Worm (Caenorhabditis elegans) whole organism, midembryonic: ENCODE data around the gene ten-1.
A peak's percentile ranks its signal among the peaks of the same experiment; 100 is the strongest.

Experiments
- T22C8.4 ChIP-seq: fragments of 200-800 bp; sonication (Bioruptor generic); IDR thresholded peaks from 2 replicates; pipeline ENCODE4 v1.3.6; 2022; ENCODE audit warnings: missing genetic modification characterization, missing compliant biosample characterization
- cog-1 ChIP-seq: sonication (generic microtip); optimal IDR thresholded peaks from 2 replicates; lab custom pipeline; 2016; ENCODE audit warnings: missing genetic modification characterization, missing compliant biosample characterization
- flt-1 ChIP-seq: fragments of 200-800 bp; sonication (Bioruptor generic); IDR thresholded peaks from 2 replicates; pipeline ENCODE4 v1.3.6; 2022; ENCODE audit warnings: missing genetic modification characterization, missing compliant biosample characterization
- klf-2 ChIP-seq: fragments of 200-800 bp; sonication (Bioruptor generic); conservative IDR thresholded peaks from 2 replicates; pipeline ENCODE4 v1.3.6; 2022; ENCODE audit warnings: missing genetic modification reagents, missing genetic modification characterization, missing compliant biosample characterization
- med-1 ChIP-seq: sonication (generic microtip); optimal IDR thresholded peaks from 2 replicates; lab custom pipeline; 2017; ENCODE audit warnings: missing genetic modification characterization, mild to moderate bottlenecking, missing compliant biosample characterization, antibody characterized with exemption, missing genetic modification reagents; ENCODE audit not compliant: insufficient read depth
- ref-1 ChIP-seq: fragments of 200-800 bp; sonication (Bioruptor generic); conservative IDR thresholded peaks from 2 replicates; pipeline ENCODE4 v1.3.6; 2022; ENCODE audit warnings: missing genetic modification reagents, missing genetic modification characterization, missing compliant biosample characterization
- tab-1 ChIP-seq: fragments of 200-800 bp; sonication (Bioruptor generic); IDR thresholded peaks from 2 replicates; pipeline ENCODE4 v1.3.6; 2022; ENCODE audit warnings: missing genetic modification characterization, missing compliant biosample characterization
- ztf-23 ChIP-seq: fragments of 200-800 bp; sonication (Bioruptor generic); IDR thresholded peaks from 2 replicates; pipeline ENCODE4 v1.3.6; 2022; ENCODE audit warnings: missing genetic modification reagents, missing genetic modification characterization, missing compliant biosample characterization
- ztf-29 ChIP-seq: fragments of 200-800 bp; sonication (Bioruptor generic); IDR thresholded peaks from 2 replicates; pipeline ENCODE4 v1.3.6; 2022; ENCODE audit warnings: missing genetic modification reagents, missing genetic modification characterization, missing compliant biosample characterization

The ten-1 gene

ce11 chrIII:6819322-6819901 lies 1.3 kb upstream of the ten-1 start, which contains the start of gene F28F5.6:
Gene F28F5.6 (minus strand): TSS chrIII:6819372.
- TF ChIP-seq ztf-23 (GFP tag; lab: Robert Waterston, UW) (no peak), T22C8.4 (no peak), cog-1 (tag; lab: Kevin White, UChicago) (no peak), ztf-29 (GFP tag; lab: Robert Waterston, UW) (no peak), flt-1 (GFP tag; lab: Robert Waterston, UW) (no peak), med-1 (GFP tag; lab: Kevin White, UChicago) (no peak), ref-1 (GFP tag; lab: Robert Waterston, UW) (no peak), klf-2 (GFP tag; lab: Robert Waterston, UW) (no peak), tab-1 (GFP tag; lab: Robert Waterston, UW) (no peak)

ce11 chrIII:6822790-6823189 lies 2.1 kb downstream of the ten-1 start:
- TF ChIP-seq flt-1 (GFP tag; lab: Robert Waterston, UW) = no peak

DNA sequence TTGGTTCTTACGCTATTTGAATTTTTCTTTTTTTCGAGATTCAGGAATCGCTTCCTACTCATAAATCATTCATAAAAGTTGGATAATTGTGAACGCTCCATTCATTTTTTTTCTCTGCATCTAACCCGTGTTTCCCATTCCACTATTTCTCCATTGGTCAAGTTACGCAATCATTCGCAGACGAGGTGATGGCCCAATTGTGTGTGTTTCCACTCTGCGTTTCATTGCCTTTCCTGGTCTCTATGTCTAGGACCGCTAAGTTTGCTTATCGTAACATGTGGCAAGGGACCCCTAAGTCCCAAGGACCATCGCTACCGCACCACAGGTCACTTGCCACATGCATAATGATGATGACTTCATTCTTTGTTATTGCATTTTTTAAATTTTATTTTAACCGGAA lies 5.4 kb downstream of the ten-1 start:
- TF ChIP-seq ztf-23 (GFP tag; lab: Robert Waterston, UW) = no peak
- TF ChIP-seq flt-1 (GFP tag; lab: Robert Waterston, UW) = 0 out of 2 replicates have a peak, but pooled peaks have one; percentile 47
- no peak for TF ChIP-seq tab-1 (GFP tag; lab: Robert Waterston, UW)
- no peak for TF ChIP-seq med-1 (GFP tag; lab: Kevin White, UChicago)

DNA sequence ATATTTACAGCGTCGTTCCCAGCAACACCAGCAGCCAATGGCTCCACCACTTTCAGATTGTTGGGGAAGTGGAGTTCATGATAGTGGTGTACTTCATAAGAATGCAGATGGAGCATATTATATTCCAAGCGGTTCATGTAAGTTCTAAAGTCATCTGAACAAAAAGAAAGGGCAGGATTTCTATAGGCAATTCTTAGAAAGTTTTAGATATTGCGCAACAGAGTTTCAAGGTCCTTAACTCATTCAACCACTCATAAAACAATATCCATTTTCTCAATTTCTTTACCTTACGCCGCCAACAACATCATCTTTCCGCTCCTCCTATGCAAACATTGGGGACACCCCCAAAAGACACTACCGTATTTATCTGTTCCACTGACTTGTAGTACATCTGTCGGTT lies 10.6 kb downstream of the ten-1 start:
- TF ChIP-seq ref-1 (GFP tag; lab: Robert Waterston, UW) (no peak), flt-1 (GFP tag; lab: Robert Waterston, UW) (no peak), ztf-23 (GFP tag; lab: Robert Waterston, UW) (no peak), med-1 (GFP tag; lab: Kevin White, UChicago) (no peak), tab-1 (GFP tag; lab: Robert Waterston, UW) (no peak), cog-1 (tag; lab: Kevin White, UChicago) (no peak), T22C8.4 (no peak), klf-2 (GFP tag; lab: Robert Waterston, UW) (no peak), ztf-29 (GFP tag; lab: Robert Waterston, UW) (no peak)

ce11 chrIII:6837320-6837719 lies 16.6 kb downstream of the ten-1 start:
- TF ChIP-seq med-1 (GFP tag; lab: Kevin White, UChicago) = no peak
- no peak for TF ChIP-seq ztf-29 (GFP tag; lab: Robert Waterston, UW)
- TF ChIP-seq cog-1 (tag; lab: Kevin White, UChicago) = no peak
- no peak for TF ChIP-seq T22C8.4
- TF ChIP-seq ztf-23 (GFP tag; lab: Robert Waterston, UW) = no peak
- TF ChIP-seq tab-1 (GFP tag; lab: Robert Waterston, UW) = no peak
- no peak for TF ChIP-seq klf-2 (GFP tag; lab: Robert Waterston, UW)
- TF ChIP-seq flt-1 (GFP tag; lab: Robert Waterston, UW) = no peak
- TF ChIP-seq ref-1 (GFP tag; lab: Robert Waterston, UW) = no peak

DNA sequence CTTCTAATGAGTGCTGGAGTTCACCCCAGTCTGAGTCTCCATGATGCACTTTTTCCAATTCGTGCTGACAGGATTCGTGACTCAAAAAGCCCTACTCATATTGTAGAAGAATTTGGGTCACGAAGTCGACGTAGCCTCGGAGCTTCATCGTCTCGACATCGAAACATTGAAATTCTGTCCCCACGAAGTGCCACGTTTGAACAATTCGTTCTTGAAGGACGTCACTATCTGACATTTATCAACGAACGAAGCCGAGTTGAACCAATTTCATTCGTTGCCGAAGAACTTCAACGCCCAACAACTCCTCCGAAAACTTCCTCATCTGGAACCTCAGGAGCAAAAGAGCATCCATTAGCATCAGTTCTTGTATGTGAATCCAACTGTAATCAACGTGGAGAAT lies 18.4 kb downstream of the ten-1 start:
- no peak for TF ChIP-seq klf-2 (GFP tag; lab: Robert Waterston, UW)
- TF ChIP-seq tab-1 (GFP tag; lab: Robert Waterston, UW) = no peak
- no peak for TF ChIP-seq cog-1 (tag; lab: Kevin White, UChicago)
- no peak for TF ChIP-seq ref-1 (GFP tag; lab: Robert Waterston, UW)
- TF ChIP-seq flt-1 (GFP tag; lab: Robert Waterston, UW) = no peak
- TF ChIP-seq T22C8.4 = no peak
- TF ChIP-seq med-1 (GFP tag; lab: Kevin White, UChicago) = no peak
- no peak for TF ChIP-seq ztf-23 (GFP tag; lab: Robert Waterston, UW)
- no peak for TF ChIP-seq ztf-29 (GFP tag; lab: Robert Waterston, UW)

DNA sequence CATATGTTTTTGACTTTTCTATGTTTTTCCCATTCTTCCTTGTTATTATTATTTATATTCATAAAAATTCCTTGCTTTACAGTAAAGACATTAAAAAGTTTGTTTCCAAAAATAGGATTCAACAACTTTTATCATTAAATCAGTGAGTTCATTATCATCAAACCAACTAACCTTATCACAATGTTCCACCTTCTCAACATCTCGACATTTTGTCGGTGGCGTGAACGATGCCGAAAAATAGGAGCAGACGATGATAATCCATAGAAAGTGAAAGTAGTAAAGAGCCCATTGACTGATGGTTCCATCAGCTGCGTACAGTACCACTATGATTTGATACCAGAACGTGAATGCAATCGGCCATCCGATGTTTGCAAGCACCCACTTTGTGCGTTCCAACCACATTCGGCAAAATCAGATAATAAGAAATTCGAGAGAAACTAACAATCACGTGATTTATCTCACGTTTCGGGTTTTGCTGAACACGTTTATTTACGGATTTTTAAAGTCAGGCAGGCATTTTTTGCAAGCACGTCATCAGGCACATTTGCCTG lies 28.0 kb downstream of the ten-1 start, which contains the start of gene dhhc-5:
dhhc-5 (minus strand) TSS at position 406 of the 551 bp plus-strand sequence.
- TF ChIP-seq med-1 (GFP tag; lab: Kevin White, UChicago) (no peak), T22C8.4 (no peak), klf-2 (GFP tag; lab: Robert Waterston, UW) (no peak), flt-1 (GFP tag; lab: Robert Waterston, UW) (no peak), ztf-23 (GFP tag; lab: Robert Waterston, UW) (no peak), ref-1 (GFP tag; lab: Robert Waterston, UW) (no peak), ztf-29 (GFP tag; lab: Robert Waterston, UW) (no peak), tab-1 (GFP tag; lab: Robert Waterston, UW) (no peak), cog-1 (tag; lab: Kevin White, UChicago) (no peak)

- TF ChIP-seq ztf-29 (GFP tag; lab: Robert Waterston, UW) (no peak), ref-1 (GFP tag; lab: Robert Waterston, UW) (no peak), tab-1 (GFP tag; lab: Robert Waterston, UW) (no peak), klf-2 (GFP tag; lab: Robert Waterston, UW) (no peak), cog-1 (tag; lab: Kevin White, UChicago) (no peak), ztf-23 (GFP tag; lab: Robert Waterston, UW) (no peak)
These were observed 29.5 kb downstream of the ten-1 start, which contains the start of gene srv-1 for ce11 chrIII:6850255-6850654. Gene srv-1 (plus strand): TSS chrIII:6850385.

DNA sequence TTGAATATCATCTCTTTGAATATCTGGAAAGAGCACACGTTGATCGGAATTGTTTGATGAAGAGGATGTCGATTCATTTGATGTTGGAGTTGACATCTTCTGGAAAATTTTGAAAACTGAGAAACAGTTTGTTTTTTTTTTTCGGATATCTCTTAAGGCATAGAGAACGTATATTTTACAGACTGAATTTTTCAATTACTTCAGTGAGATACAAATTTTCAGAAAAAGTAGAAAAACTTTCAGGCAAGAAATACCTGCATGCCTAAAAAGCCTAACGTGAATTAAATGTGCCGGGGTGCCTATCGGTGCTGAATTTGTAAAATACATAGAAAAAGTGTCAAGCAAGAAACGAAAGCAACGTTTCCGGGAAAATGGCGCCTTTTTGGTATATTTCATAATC lies 36.0 kb downstream of the ten-1 start, which contains the start of gene zak-1:
zak-1 (minus strand) TSS at position 101 of the 400 bp plus-strand sequence.
- TF ChIP-seq flt-1 (GFP tag; lab: Robert Waterston, UW) (no peak), cog-1 (tag; lab: Kevin White, UChicago) (no peak), med-1 (GFP tag; lab: Kevin White, UChicago) (no peak), tab-1 (GFP tag; lab: Robert Waterston, UW) (no peak), ztf-29 (GFP tag; lab: Robert Waterston, UW) (no peak), ref-1 (GFP tag; lab: Robert Waterston, UW) (no peak), T22C8.4 (no peak), klf-2 (GFP tag; lab: Robert Waterston, UW) (no peak)
